Worm (Caenorhabditis elegans) whole organism, L3 larva: ENCODE results near the gene mev-1.

Experiments used
- R02D3.7 ChIP-seq: fragments of 150-350 bp; optimal IDR thresholded peaks from 2 replicates; lab custom pipeline; 2014; ENCODE audit warnings: missing biosample characterization, missing genetic modification characterization
- ZK546.5 ChIP-seq: sonication (generic microtip); optimal IDR thresholded peaks from 2 replicates; lab custom pipeline; 2017; ENCODE audit warnings: missing biosample characterization, missing genetic modification characterization
- aly-2 ChIP-seq: fragments of 150-350 bp; optimal IDR thresholded peaks from 2 replicates; lab custom pipeline; 2014; ENCODE audit warnings: missing biosample characterization, missing genetic modification characterization
- ama-1 ChIP-seq: fragments of 150-350 bp; optimal IDR thresholded peaks from 2 replicates; lab custom pipeline; 2018
- ceh-28 ChIP-seq: fragments of 150-350 bp; optimal IDR thresholded peaks from 2 replicates; lab custom pipeline; 2014; ENCODE audit warnings: missing biosample characterization, missing genetic modification reagents, missing genetic modification characterization
- ceh-9 ChIP-seq: sonication (generic microtip); optimal IDR thresholded peaks from 2 replicates; lab custom pipeline; 2018; ENCODE audit warnings: missing biosample characterization, missing genetic modification characterization
- egl-27 ChIP-seq: sonication (generic microtip); optimal IDR thresholded peaks from 4 replicates; lab custom pipeline; 2017; ENCODE audit warnings: missing biosample characterization, missing genetic modification reagents, missing genetic modification characterization
- egl-5 ChIP-seq: fragments of 150-350 bp; optimal IDR thresholded peaks from 2 replicates; lab custom pipeline; 2017; ENCODE audit warnings: missing biosample characterization, missing genetic modification reagents, missing genetic modification characterization, inconsistent platforms
- elt-1 ChIP-seq: fragments of 150-350 bp; optimal IDR thresholded peaks from 2 replicates; lab custom pipeline; 2014; ENCODE audit warnings: missing biosample characterization, missing genetic modification characterization
- elt-2 ChIP-seq: sonication (generic microtip); optimal IDR thresholded peaks from 2 replicates; lab custom pipeline; 2016; ENCODE audit warnings: missing genetic modification reagents, mild to moderate bottlenecking, missing genetic modification characterization, missing compliant biosample characterization
- elt-3 ChIP-seq, 3 experiments: fragments of 150-350 bp in 1 of 3; sonication (generic microtip) in 2 of 3; optimal IDR thresholded peaks; 2 replicates in 2 of 3; 4 replicates in 1 of 3; lab custom pipeline; 2014 to 2017; ENCODE audit warnings: missing biosample characterization in 3 of 3, missing genetic modification characterization in 3 of 3
- eor-1 ChIP-seq, 2 experiments: fragments of 150-350 bp; optimal IDR thresholded peaks; 2 replicates each; lab custom pipeline; 2014 to 2018; ENCODE audit warnings: missing biosample characterization in 2 of 2, missing genetic modification characterization in 2 of 2
- fkh-10 ChIP-seq: sonication (generic microtip); optimal IDR thresholded peaks from 2 replicates; lab custom pipeline; 2017; ENCODE audit warnings: missing biosample characterization, missing genetic modification reagents, missing genetic modification characterization
- fkh-2 ChIP-seq: fragments of 150-350 bp; optimal IDR thresholded peaks from 2 replicates; lab custom pipeline; 2014; ENCODE audit warnings: missing biosample characterization, missing genetic modification reagents, missing genetic modification characterization
- hmg-11 ChIP-seq: sonication (generic microtip); optimal IDR thresholded peaks from 2 replicates; lab custom pipeline; 2016; ENCODE audit warnings: missing genetic modification characterization, missing compliant biosample characterization
- lin-15B ChIP-seq: fragments of 150-350 bp; optimal IDR thresholded peaks from 2 replicates; lab custom pipeline; 2014; ENCODE audit warnings: missing biosample characterization, missing genetic modification characterization
- lin-39 ChIP-seq: fragments of 150-350 bp; optimal IDR thresholded peaks from 2 replicates; lab custom pipeline; 2018; ENCODE audit warnings: missing biosample characterization, missing genetic modification reagents, missing genetic modification characterization
- lsy-12 ChIP-seq: sonication (generic microtip); optimal IDR thresholded peaks from 2 replicates; lab custom pipeline; 2016; ENCODE audit warnings: mild to moderate bottlenecking, missing genetic modification characterization, missing compliant biosample characterization
- mdl-1 ChIP-seq: fragments of 150-350 bp; optimal IDR thresholded peaks from 2 replicates; lab custom pipeline; 2014; ENCODE audit warnings: missing biosample characterization, missing genetic modification characterization
- mml-1 ChIP-seq: fragments of 150-350 bp; sonication (generic microtip); optimal IDR thresholded peaks from 3 replicates; lab custom pipeline; 2014; ENCODE audit warnings: missing biosample characterization, missing genetic modification characterization
- nfya-1 ChIP-seq: sonication (generic microtip); optimal IDR thresholded peaks from 2 replicates; lab custom pipeline; 2017; ENCODE audit warnings: missing genetic modification characterization, mild to moderate bottlenecking, missing compliant biosample characterization, antibody characterized with exemption, moderate library complexity; ENCODE audit not compliant: insufficient read depth
- nhr-11 ChIP-seq: fragments of 150-350 bp; optimal IDR thresholded peaks from 2 replicates; lab custom pipeline; 2014; ENCODE audit warnings: missing biosample characterization, missing genetic modification characterization
- nhr-12 ChIP-seq: fragments of 150-350 bp; optimal IDR thresholded peaks from 2 replicates; lab custom pipeline; 2014; ENCODE audit warnings: missing biosample characterization, missing genetic modification characterization
- nhr-23 ChIP-seq: fragments of 150-350 bp; optimal IDR thresholded peaks from 2 replicates; lab custom pipeline; 2014; ENCODE audit warnings: missing biosample characterization, missing genetic modification reagents, missing genetic modification characterization
- nhr-237 ChIP-seq: fragments of 150-350 bp; optimal IDR thresholded peaks from 2 replicates; lab custom pipeline; 2014; ENCODE audit warnings: missing biosample characterization, missing genetic modification characterization
- nhr-25 ChIP-seq: sonication (generic microtip); optimal IDR thresholded peaks from 2 replicates; lab custom pipeline; 2017; ENCODE audit warnings: missing biosample characterization, missing genetic modification characterization
- nhr-43 ChIP-seq: sonication (generic microtip); optimal IDR thresholded peaks from 2 replicates; lab custom pipeline; 2016; ENCODE audit warnings: mild to moderate bottlenecking, missing genetic modification characterization, missing compliant biosample characterization; ENCODE audit not compliant: poor library complexity, severe bottlenecking
- nhr-67 ChIP-seq: fragments of 150-350 bp; optimal IDR thresholded peaks from 2 replicates; lab custom pipeline; 2014; ENCODE audit warnings: missing biosample characterization, missing genetic modification characterization
- nhr-76 ChIP-seq: fragments of 150-350 bp; sonication (generic microtip); optimal IDR thresholded peaks from 5 replicates; lab custom pipeline; 2014; ENCODE audit warnings: missing biosample characterization, missing genetic modification characterization
- nhr-77 ChIP-seq: fragments of 150-350 bp; optimal IDR thresholded peaks from 2 replicates; lab custom pipeline; 2014; ENCODE audit warnings: missing biosample characterization, missing genetic modification characterization
- pha-4 ChIP-seq: fragments of 150-350 bp; optimal IDR thresholded peaks from 2 replicates; lab custom pipeline; 2014; ENCODE audit warnings: missing biosample characterization, missing genetic modification reagents, missing genetic modification characterization
- pqm-1 ChIP-seq: fragments of 150-350 bp; optimal IDR thresholded peaks from 2 replicates; lab custom pipeline; 2017; ENCODE audit warnings: missing biosample characterization, missing genetic modification characterization, inconsistent platforms
- skn-1 ChIP-seq: fragments of 150-350 bp; optimal IDR thresholded peaks from 2 replicates; lab custom pipeline; 2014; ENCODE audit warnings: missing biosample characterization, missing genetic modification characterization
- snpc-4 ChIP-seq: fragments of 150-350 bp; optimal IDR thresholded peaks from 2 replicates; lab custom pipeline; 2014; ENCODE audit warnings: missing biosample characterization, missing genetic modification characterization
- tbx-2 ChIP-seq: sonication (generic microtip); optimal IDR thresholded peaks from 2 replicates; lab custom pipeline; 2016; ENCODE audit warnings: mild to moderate bottlenecking, missing genetic modification characterization, missing compliant biosample characterization
- unc-39 ChIP-seq: sonication (generic microtip); optimal IDR thresholded peaks from 4 replicates; lab custom pipeline; 2017; ENCODE audit warnings: missing biosample characterization, missing genetic modification characterization
- unc-62 ChIP-seq: fragments of 150-350 bp; sonication (generic microtip); optimal IDR thresholded peaks from 4 replicates; lab custom pipeline; 2014; ENCODE audit warnings: missing biosample characterization, missing genetic modification reagents, missing genetic modification characterization
- zag-1 ChIP-seq: fragments of 150-350 bp; optimal IDR thresholded peaks from 2 replicates; lab custom pipeline; 2014; ENCODE audit warnings: missing biosample characterization, missing genetic modification characterization
- ztf-11 ChIP-seq: fragments of 150-350 bp; optimal IDR thresholded peaks from 2 replicates; lab custom pipeline; 2014; ENCODE audit warnings: missing biosample characterization, missing genetic modification characterization
- ztf-4 ChIP-seq: fragments of 150-350 bp; optimal IDR thresholded peaks from 2 replicates; lab custom pipeline; 2014; ENCODE audit warnings: missing biosample characterization, missing genetic modification characterization

mev-1 gene

ce11 chrIII:10318062-10318609 lies 15.9 kb upstream of the mev-1 start, which contains the start of the genes unc-50 and ostf-4:
unc-50 (minus strand) TSS chrIII:10318162.
ostf-4 (minus strand) TSS chrIII:10318559.
- TF ChIP-seq nhr-237 (tag; lab: Kevin White, UChicago) (no peak), nhr-77 (no peak), mdl-1 (no peak), nhr-43 (no peak), elt-1 (no peak), egl-27 (tag; lab: Kevin White, UChicago) (no peak), nhr-23 (tag; lab: Kevin White, UChicago) (no peak), elt-3 (tag; optimal IDR thresholded peaks at IDR 0.05; lab: Kevin White, UChicago) (no peak), ZK546.5 (tag; lab: Kevin White, UChicago) (no peak), pqm-1 (tag; lab: Kevin White, UChicago) (no peak), zag-1 (tag; lab: Kevin White, UChicago) (no peak), unc-39 (tag; lab: Kevin White, UChicago) (no peak), egl-5 (tag; lab: Kevin White, UChicago) (no peak), tbx-2 (tag; lab: Kevin White, UChicago) (no peak), fkh-2 (tag; lab: Kevin White, UChicago) (no peak), lin-39 (tag; lab: Kevin White, UChicago) (no peak), lin-15B (no peak), R02D3.7 (tag; lab: Kevin White, UChicago) (no peak), aly-2 (tag; lab: Kevin White, UChicago) (no peak), nhr-67 (tag; lab: Kevin White, UChicago) (no peak)

DNA sequence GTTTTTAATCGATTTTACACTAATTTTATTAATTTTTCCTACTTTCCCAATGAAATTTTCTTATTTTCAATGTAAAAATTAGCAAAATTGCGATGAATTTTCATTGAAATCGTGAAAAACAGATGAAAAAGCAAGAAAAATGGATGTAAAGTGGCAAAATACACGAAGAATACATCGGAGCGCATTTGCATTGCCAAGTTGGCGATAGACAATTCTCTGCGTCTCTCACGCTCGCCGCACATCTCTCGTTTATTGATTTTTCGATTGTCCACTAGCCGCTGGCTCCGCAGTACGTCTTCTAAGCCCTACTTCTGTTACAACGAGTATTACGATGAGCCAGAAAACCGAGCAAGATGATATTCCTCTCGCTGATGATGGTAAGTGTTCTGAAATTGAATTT lies 15.3 kb upstream of the mev-1 start, which contains the start of gene unc-69:
Gene unc-69 (plus strand): TSS at position 185 of the 400 bp plus-strand sequence.
- TF ChIP-seq egl-5 (tag; lab: Kevin White, UChicago) (peak; percentile 37), fkh-10 (GFP tag; lab: Kevin White, UChicago) (no peak), ama-1 (lab: Kevin White, UChicago) (no peak), snpc-4 (tag; lab: Kevin White, UChicago) (peak; percentile 28), ceh-9 (tag; lab: Kevin White, UChicago) (no peak), ztf-4 (tag; lab: Kevin White, UChicago) (no peak), nhr-237 (tag; lab: Kevin White, UChicago) (no peak), nfya-1 (tag; lab: Kevin White, UChicago) (peak; percentile 86), hmg-11 (tag; lab: Kevin White, UChicago) (peak; percentile 88), nhr-67 (tag; lab: Kevin White, UChicago) (no peak), elt-2 (tag; lab: Kevin White, UChicago) (peak; percentile 7), nhr-25 (peak; percentile 12), lin-39 (tag; lab: Kevin White, UChicago) (peak; percentile 79), lsy-12 (no peak), pqm-1 (tag; lab: Kevin White, UChicago) (no peak), fkh-2 (tag; lab: Kevin White, UChicago) (no peak), nhr-12 (no peak), nhr-23 (tag; lab: Kevin White, UChicago) (peak; percentile 56), ztf-11 (tag; lab: Kevin White, UChicago) (no peak), lin-15B (peak; percentile 86), R02D3.7 (tag; lab: Kevin White, UChicago) (no peak), ceh-28 (tag; lab: Kevin White, UChicago) (peak; percentile 88), pha-4 (tag; lab: Kevin White, UChicago) (peak; percentile 80)

DNA sequence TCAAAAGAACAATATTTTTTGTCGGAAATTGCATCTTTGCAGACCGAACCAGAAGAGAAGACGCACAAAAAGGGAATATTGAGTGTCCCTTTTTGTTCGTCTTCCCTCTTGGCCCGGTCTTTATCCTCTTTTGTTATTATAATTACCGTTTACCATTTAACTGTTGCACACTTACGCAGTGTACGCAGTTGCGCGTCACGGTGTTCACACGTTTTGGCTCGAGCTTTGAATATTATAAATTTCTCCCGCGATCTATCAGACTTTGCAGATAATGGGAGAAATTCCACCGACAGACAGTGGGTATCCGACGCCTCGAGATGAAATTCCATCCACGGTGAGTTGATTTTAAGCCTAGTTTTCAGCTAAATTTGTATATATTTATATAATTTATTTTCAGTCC lies 13.3 kb upstream of the mev-1 start, which contains the start of gene sas-7:
Gene sas-7 (plus strand): TSS at position 232 of the 400 bp plus-strand sequence.
- TF ChIP-seq nhr-23 (tag; lab: Kevin White, UChicago) (no peak), ama-1 (lab: Kevin White, UChicago) (no peak), unc-39 (tag; lab: Kevin White, UChicago) (no peak), lsy-12 (no peak), pha-4 (tag; lab: Kevin White, UChicago) (no peak)

DNA sequence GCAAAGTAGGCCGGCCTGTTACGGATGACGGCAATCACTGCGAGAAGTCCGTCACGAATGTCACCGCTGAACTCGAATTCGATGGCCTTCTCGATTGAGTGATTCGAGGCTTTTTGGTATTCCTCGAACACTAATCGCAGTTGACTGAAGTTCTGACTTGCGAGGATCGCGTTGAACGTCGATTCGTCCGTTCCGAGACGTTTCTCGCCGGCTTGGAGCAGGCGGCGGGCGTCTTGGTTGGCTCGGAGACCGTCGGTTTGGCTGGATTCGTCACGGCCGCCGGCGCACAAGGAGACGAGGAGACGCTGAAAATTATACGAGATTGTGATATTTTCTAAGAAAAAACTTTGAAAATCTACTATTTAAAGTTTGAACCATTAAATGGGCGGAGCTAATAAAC lies 7.8 kb upstream of the mev-1 start:
- TF ChIP-seq hmg-11 (tag; lab: Kevin White, UChicago) = no peak
- no peak for TF ChIP-seq skn-1 (tag; lab: Kevin White, UChicago)
- no peak for TF ChIP-seq lin-15B
- TF ChIP-seq unc-62 (GFP tag; lab: Kevin White, UChicago) = no peak
- no peak for TF ChIP-seq eor-1 (tag; optimal IDR thresholded peaks at IDR 0.05; lab: Kevin White, UChicago)
- TF ChIP-seq fkh-2 (tag; lab: Kevin White, UChicago) = no peak
- TF ChIP-seq nhr-11 (tag; lab: Kevin White, UChicago) = no peak
- TF ChIP-seq mml-1 (tag; lab: Kevin White, UChicago) = no peak
- TF ChIP-seq nhr-76 (tag; lab: Kevin White, UChicago) = no peak
- no peak for TF ChIP-seq egl-5 (tag; lab: Kevin White, UChicago)
- no peak for TF ChIP-seq ztf-11 (tag; lab: Kevin White, UChicago)
